Worm (Caenorhabditis elegans) whole organism, young adult: Measurements from ENCODE around the gene vha-14.

Experiments
- F22D6.2 ChIP-seq: sonication (generic microtip); optimal IDR thresholded peaks from 2 replicates; lab custom pipeline; 2016; ENCODE audit warnings: mild to moderate bottlenecking, missing genetic modification characterization, missing compliant biosample characterization
- ceh-100 ChIP-seq: fragments of 200-800 bp; sonication (Bioruptor generic); IDR thresholded peaks from 2 replicates; pipeline ENCODE4 v1.3.6; 2022; ENCODE audit warnings: missing genetic modification reagents, missing genetic modification characterization, missing compliant biosample characterization
- egl-18 ChIP-seq: fragments of 200-800 bp; sonication (Bioruptor generic); IDR thresholded peaks from 2 replicates; pipeline ENCODE4 v1.3.6; 2022; ENCODE audit warnings: missing genetic modification reagents, missing genetic modification characterization, missing compliant biosample characterization
- lag-1 ChIP-seq: fragments of 200-800 bp; sonication (Bioruptor generic); IDR thresholded peaks from 2 replicates; pipeline ENCODE4 v1.3.6; 2022; ENCODE audit warnings: missing genetic modification reagents, missing genetic modification characterization, missing compliant biosample characterization
- nfya-1 ChIP-seq: sonication (generic microtip); optimal IDR thresholded peaks from 2 replicates; lab custom pipeline; 2017; ENCODE audit warnings: antibody characterized with exemption, missing compliant biosample characterization, missing genetic modification characterization, borderline replicate concordance; ENCODE audit not compliant: insufficient read depth
- nfya-2 ChIP-seq: fragments of 200-800 bp; sonication (Bioruptor generic); IDR thresholded peaks from 2 replicates; pipeline ENCODE4 v1.3.6; 2022; ENCODE audit warnings: missing genetic modification reagents, missing genetic modification characterization, missing compliant biosample characterization
- rec-8 ChIP-seq, 2 experiments: sonication (generic microtip); optimal IDR thresholded peaks; 2 replicates each; lab custom pipeline; 2016; ENCODE audit warnings: mild to moderate bottlenecking in 2 of 2, missing genetic modification characterization in 2 of 2, missing genetic modification reagents in 2 of 2, missing genotype in 2 of 2, missing biosample characterization in 1 of 2, missing compliant biosample characterization in 1 of 2, moderate library complexity in 1 of 2
- tbx-9 ChIP-seq: sonication (generic microtip); optimal IDR thresholded peaks from 2 replicates; lab custom pipeline; 2016; ENCODE audit warnings: borderline replicate concordance, missing genetic modification characterization, inconsistent platforms, missing compliant biosample characterization
- tlf-1 ChIP-seq: fragments of 200-800 bp; sonication (Bioruptor generic); optimal IDR thresholded peaks from 2 replicates; lab custom pipeline; 2018; ENCODE audit warnings: mild to moderate bottlenecking, missing genetic modification characterization, missing compliant biosample characterization
- ztf-3 ChIP-seq: fragments of 200-800 bp; sonication (Bioruptor generic); optimal IDR thresholded peaks from 2 replicates; lab custom pipeline; 2018; ENCODE audit warnings: mild to moderate bottlenecking, missing genetic modification characterization, missing compliant biosample characterization

ce11 chrIII:9511055-9511520, 3.2 kb downstream of the vha-14 start, which contains the start of gene F55H2.5:
- TF ChIP-seq tlf-1 (GFP tag; lab: Kevin White, UChicago) (no peak), egl-18 (GFP tag; lab: Robert Waterston, UW) (no peak), ceh-100 (no peak), F22D6.2 (tag; lab: Kevin White, UChicago) (no peak), tbx-9 (tag; lab: Kevin White, UChicago) (no peak), nfya-1 (tag; lab: Kevin White, UChicago) (no peak), nfya-2 (GFP tag; lab: Robert Waterston, UW) (no peak), rec-8 (tag; optimal IDR thresholded peaks at IDR 0.05; lab: Kevin White, UChicago) (no peak), lag-1 (GFP tag; lab: Robert Waterston, UW) (no peak), ztf-3 (GFP tag; lab: Kevin White, UChicago) (no peak)
